Worm (Caenorhabditis elegans) whole organism, midembryonic: ENCODE results near the gene F47F2.3.

Source experiments
- T22C8.4 ChIP-seq: fragments of 200-800 bp; sonication (Bioruptor generic); IDR thresholded peaks from 2 replicates; pipeline ENCODE4 v1.3.6; 2022; ENCODE audit warnings: missing genetic modification characterization, missing compliant biosample characterization
- cog-1 ChIP-seq: sonication (generic microtip); optimal IDR thresholded peaks from 2 replicates; lab custom pipeline; 2016; ENCODE audit warnings: missing genetic modification characterization, missing compliant biosample characterization
- flt-1 ChIP-seq: fragments of 200-800 bp; sonication (Bioruptor generic); IDR thresholded peaks from 2 replicates; pipeline ENCODE4 v1.3.6; 2022; ENCODE audit warnings: missing genetic modification characterization, missing compliant biosample characterization
- med-1 ChIP-seq: sonication (generic microtip); optimal IDR thresholded peaks from 2 replicates; lab custom pipeline; 2017; ENCODE audit warnings: missing genetic modification characterization, mild to moderate bottlenecking, missing compliant biosample characterization, antibody characterized with exemption, missing genetic modification reagents; ENCODE audit not compliant: insufficient read depth
- tab-1 ChIP-seq: fragments of 200-800 bp; sonication (Bioruptor generic); IDR thresholded peaks from 2 replicates; pipeline ENCODE4 v1.3.6; 2022; ENCODE audit warnings: missing genetic modification characterization, missing compliant biosample characterization
- ztf-23 ChIP-seq: fragments of 200-800 bp; sonication (Bioruptor generic); IDR thresholded peaks from 2 replicates; pipeline ENCODE4 v1.3.6; 2022; ENCODE audit warnings: missing genetic modification reagents, missing genetic modification characterization, missing compliant biosample characterization

DNA sequence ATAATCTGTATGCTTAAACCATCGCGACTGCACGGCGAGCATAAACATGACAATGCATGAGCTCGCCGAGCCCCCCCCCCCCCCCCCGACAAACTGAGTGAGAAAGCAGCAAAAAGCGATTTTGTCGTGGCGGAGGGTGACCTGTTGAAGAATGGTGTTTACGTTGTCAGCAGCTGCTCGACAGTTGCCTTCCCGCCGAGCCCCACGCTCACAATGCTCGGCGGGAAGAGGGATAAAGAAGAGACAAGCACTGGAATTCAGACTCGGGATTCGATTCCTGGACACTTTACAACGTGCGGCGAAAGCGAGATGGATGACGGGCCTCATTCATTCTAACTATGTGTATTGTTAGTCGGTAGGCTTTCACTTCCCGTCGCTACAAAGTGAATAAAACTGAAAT, 5.2 kb upstream of the F47F2.3 start:
- TF ChIP-seq flt-1 (GFP tag; lab: Robert Waterston, UW) (no peak), tab-1 (GFP tag; lab: Robert Waterston, UW) (no peak), med-1 (GFP tag; lab: Kevin White, UChicago) (no peak), T22C8.4 (GFP tag; lab: Robert Waterston, UW) (no peak), ztf-23 (GFP tag; lab: Robert Waterston, UW) (no peak), cog-1 (no peak)
